Worm (Caenorhabditis elegans): ENCODE measurements around the gene nmy-3.

- TF ChIP-seq F13C5.2 (tag; optimal IDR thresholded peaks at IDR 0.05), result no peak
- TF ChIP-seq ama-1 (optimal IDR thresholded peaks at IDR 0.05), result no peak
- TF ChIP-seq ets-7 (tag; optimal IDR thresholded peaks at IDR 0.05), result no peak
- TF ChIP-seq B0310.2 (tag; optimal IDR thresholded peaks at IDR 0.05), result no peak
- TF ChIP-seq tbx-37 (GFP tag; conservative IDR thresholded peaks at IDR 0.05), result no peak
- TF ChIP-seq aly-1 (tag; optimal IDR thresholded peaks at IDR 0.05), result no peak
- no peak for TF ChIP-seq flt-1 (GFP tag; IDR thresholded peaks at IDR 0.05)
- no peak for TF ChIP-seq sea-1 (GFP tag; conservative IDR thresholded peaks at IDR 0.05)
- no peak for TF ChIP-seq ceh-36 (tag; optimal IDR thresholded peaks at IDR 0.05)
These were observed 17.4 kb upstream of the nmy-3 start for ce11 chrIV:9256865-9257264.
